Fruit fly (Drosophila melanogaster): Measurements from ENCODE around the gene CG4199.
A peak's percentile ranks its signal among the peaks of the same experiment; 100 is the strongest.

The CG4199 gene

DNA sequence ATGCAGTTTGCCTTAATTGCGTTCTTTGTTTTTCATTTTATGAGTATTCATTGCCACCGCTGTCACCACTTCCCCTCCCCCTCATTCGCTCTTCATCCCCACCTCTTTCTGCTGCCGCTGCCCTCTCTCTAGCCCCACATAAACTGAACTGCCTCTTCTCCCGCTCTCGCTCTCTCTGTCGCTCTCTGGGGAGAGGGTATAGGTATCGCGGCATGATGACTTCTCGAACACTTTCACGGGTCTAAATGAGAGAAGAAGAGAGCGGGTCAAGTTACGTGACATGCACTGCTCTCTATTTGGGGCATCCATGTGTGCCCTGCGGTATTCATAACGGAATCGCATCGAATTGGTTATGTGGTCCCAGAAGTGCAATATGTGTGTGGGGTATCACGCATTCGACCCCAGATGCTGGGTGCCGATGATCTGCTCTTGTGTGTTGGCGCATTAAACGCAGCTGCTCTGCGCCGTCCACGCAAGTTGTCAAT lies 10.4 kb upstream of the CG4199 start (continued):
- TF ChIP-seq sd (tag; optimal IDR thresholded peaks at IDR 0.05) (peak; percentile 53), Dref (GFP tag; IDR thresholded peaks at IDR 0.05) (no peak), Atf3 (GFP tag; optimal IDR thresholded peaks at IDR 0.05) (peak; percentile 88), ase (GFP tag; IDR thresholded peaks at IDR 0.05) (peak; percentile 77), MTF-1 (GFP tag; optimal IDR thresholded peaks at IDR 0.05; ENCODE audit: borderline replicate concordance) (peak; percentile 50), tna (GFP tag; IDR thresholded peaks at IDR 0.05; ENCODE audit: partially characterized antibody) (0 out of 2 replicates have a peak, but pooled peaks have one; percentile 27), Oaz (GFP tag; IDR thresholded peaks at IDR 0.05) (peak; percentile 68; the same call in 1 of the 2 replicates), CG31441 (GFP tag; IDR thresholded peaks at IDR 0.05) (peak; percentile 78), CG31224 (GFP tag; IDR thresholded peaks at IDR 0.05) (peak; percentile 63; the same call in 1 of the 2 replicates), Bdp1 (GFP tag; optimal IDR thresholded peaks at IDR 0.05) (peak; percentile 67), Antp (GFP tag; optimal IDR thresholded peaks at IDR 0.05) (peak; percentile 88), fd96Cb (tag; optimal IDR thresholded peaks at IDR 0.05) (peak; percentile 80), Hmr (GFP tag; optimal IDR thresholded peaks at IDR 0.05) (peak; percentile 77), slp2 (GFP tag; optimal IDR thresholded peaks at IDR 0.05) (peak; percentile 70), Adf1 (GFP tag; IDR thresholded peaks at IDR 0.05) (peak; percentile 59; the same call in 1 of the 2 replicates), CG3995 (GFP tag; optimal IDR thresholded peaks at IDR 0.05) (no peak), gsb-n (tag; optimal IDR thresholded peaks at IDR 0.05) (peak; percentile 85), Chrac-16 (GFP tag; optimal IDR thresholded peaks at IDR 0.05) (peak; percentile 81), CG16815 (GFP tag; optimal IDR thresholded peaks at IDR 0.05) (peak; percentile 72), da (GFP tag; optimal IDR thresholded peaks at IDR 0.05) (peak; percentile 67), Max (GFP tag; optimal IDR thresholded peaks at IDR 0.05) (peak; percentile 72)

DNA sequence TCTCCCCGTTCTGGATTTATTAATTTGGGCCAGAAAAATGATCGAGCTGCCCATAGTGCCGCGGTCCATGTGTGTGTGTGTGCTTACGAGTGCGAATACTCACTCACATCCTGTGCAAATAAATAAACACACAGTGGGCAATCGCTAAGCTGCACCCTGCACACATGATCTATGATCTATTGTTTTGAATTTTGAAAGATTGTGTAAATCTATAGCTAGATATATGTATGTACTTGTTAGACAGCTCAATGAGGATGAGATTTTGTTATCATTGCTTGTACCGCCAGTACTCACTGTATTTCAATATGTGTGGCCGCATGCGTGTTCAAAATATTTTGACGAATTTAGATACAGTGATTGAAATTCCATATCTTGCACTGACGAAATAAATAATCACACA lies 9.8 kb upstream of the CG4199 start:
- TF ChIP-seq pita (GFP tag; optimal IDR thresholded peaks at IDR 0.05) (no peak), ftz-f1 (GFP tag; optimal IDR thresholded peaks at IDR 0.05) (no peak), CG1602 (GFP tag; optimal IDR thresholded peaks at IDR 0.05) (no peak), CG8924 (tag; optimal IDR thresholded peaks at IDR 0.05) (no peak), hth (optimal IDR thresholded peaks at IDR 0.05) (no peak), en (GFP tag; optimal IDR thresholded peaks at IDR 0.05) (no peak), lilli (GFP tag; optimal IDR thresholded peaks at IDR 0.05) (peak; percentile 80), CG1024 (GFP tag; IDR thresholded peaks at IDR 0.05) (no peak), CG16863 (GFP tag; optimal IDR thresholded peaks at IDR 0.05) (no peak), CG34376 (GFP tag; optimal IDR thresholded peaks at IDR 0.05) (no peak), HLH54F (GFP tag; optimal IDR thresholded peaks at IDR 0.05) (peak; percentile 62), bcd (GFP tag; optimal IDR thresholded peaks at IDR 0.05) (peak; percentile 50), ab (GFP tag; optimal IDR thresholded peaks at IDR 0.05) (peak; percentile 59), slp2 (GFP tag; optimal IDR thresholded peaks at IDR 0.05) (no peak), rib (GFP tag; IDR thresholded peaks at IDR 0.05) (peak; percentile 77), dmrt11E (tag; optimal IDR thresholded peaks at IDR 0.05) (no peak), dan (GFP tag; IDR thresholded peaks at IDR 0.05) (no peak), ash1 (GFP tag; optimal IDR thresholded peaks at IDR 0.05) (peak; percentile 35), CG12219 (GFP tag; optimal IDR thresholded peaks at IDR 0.05) (peak; percentile 14), Hr78 (GFP tag; optimal IDR thresholded peaks at IDR 0.05) (no peak), CG6689 (GFP tag; IDR thresholded peaks at IDR 0.05) (peak; percentile 42; the same call in 1 of the 2 replicates), z (GFP tag; IDR thresholded peaks at IDR 0.05) (no peak), CG2202 (tag; optimal IDR thresholded peaks at IDR 0.05) (no peak), ase (GFP tag; IDR thresholded peaks at IDR 0.05) (no peak), CG6254 (GFP tag; optimal IDR thresholded peaks at IDR 0.05) (no peak), ham (GFP tag; IDR thresholded peaks at IDR 0.05) (no peak), hb (GFP tag; IDR thresholded peaks at IDR 0.05; ENCODE audit: partially characterized antibody) (no peak), CG5245 (GFP tag; optimal IDR thresholded peaks at IDR 0.05) (peak; percentile 17), nmo (GFP tag; optimal IDR thresholded peaks at IDR 0.05) (peak; percentile 30), CTCF (GFP tag; optimal IDR thresholded peaks at IDR 0.05) (no peak), gro (GFP tag; optimal IDR thresholded peaks at IDR 0.05) (peak; percentile 64), pnt (GFP tag; optimal IDR thresholded peaks at IDR 0.05) (peak; percentile 15), Lpt (GFP tag; optimal IDR thresholded peaks at IDR 0.05) (no peak), CG16815 (GFP tag; optimal IDR thresholded peaks at IDR 0.05) (peak; percentile 62)

All from whole organism, embryonic.